Worm (Caenorhabditis elegans) whole organism, young adult: ENCODE measurements around the gene lpd-7.

ENCODE experiments used
- B0261.1 ChIP-seq: sonication (generic microtip); optimal IDR thresholded peaks from 2 replicates; lab custom pipeline; 2016; ENCODE audit warnings: mild to moderate bottlenecking, missing genetic modification characterization, moderate library complexity, missing compliant biosample characterization
- B0336.3 ChIP-seq: fragments of 200-800 bp; sonication (Bioruptor generic); IDR thresholded peaks from 2 replicates; pipeline ENCODE4 v1.3.6; 2022; ENCODE audit warnings: missing genetic modification characterization, missing compliant biosample characterization
- C06A6.2 ChIP-seq: fragments of 200-800 bp; sonication (Bioruptor generic); conservative IDR thresholded peaks from 2 replicates; pipeline ENCODE4 v1.3.6; 2022; ENCODE audit warnings: missing genetic modification characterization, missing compliant biosample characterization
- C17E4.6 ChIP-seq: fragments of 200-800 bp; sonication (Bioruptor generic); IDR thresholded peaks from 2 replicates; pipeline ENCODE4 v1.3.6; 2022; ENCODE audit warnings: missing genetic modification reagents, missing genetic modification characterization, missing compliant biosample characterization
- F23B12.7 ChIP-seq: sonication (generic microtip); optimal IDR thresholded peaks from 2 replicates; lab custom pipeline; 2017; ENCODE audit warnings: missing genetic modification characterization, mild to moderate bottlenecking, missing compliant biosample characterization, antibody characterized with exemption, moderate library complexity; ENCODE audit not compliant: insufficient read depth
- F37B4.10 ChIP-seq: fragments of 200-800 bp; sonication (Bioruptor generic); IDR thresholded peaks from 2 replicates; pipeline ENCODE4 v1.3.6; 2022; ENCODE audit warnings: missing genetic modification characterization, missing compliant biosample characterization
- F55B11.4 ChIP-seq: sonication (generic microtip); optimal IDR thresholded peaks from 2 replicates; lab custom pipeline; 2016; ENCODE audit warnings: missing compliant biosample characterization, missing genetic modification characterization, borderline replicate concordance; ENCODE audit not compliant: insufficient read depth
- K12H6.12 ChIP-seq: fragments of 200-800 bp; sonication (Bioruptor generic); optimal IDR thresholded peaks from 2 replicates; lab custom pipeline; 2018; ENCODE audit warnings: mild to moderate bottlenecking, missing genetic modification characterization, missing compliant biosample characterization
- T07F8.4 ChIP-seq: sonication (generic microtip); optimal IDR thresholded peaks from 2 replicates; lab custom pipeline; 2016; ENCODE audit warnings: mild to moderate bottlenecking, missing genetic modification characterization, moderate library complexity, missing compliant biosample characterization
- Y53G8AR.9 ChIP-seq: fragments of 200-800 bp; sonication (Bioruptor generic); conservative IDR thresholded peaks from 2 replicates; pipeline ENCODE4 v1.3.6; 2022; ENCODE audit warnings: missing genetic modification reagents, missing genetic modification characterization, missing compliant biosample characterization
- Y56A3A.18 ChIP-seq: fragments of 200-800 bp; sonication (Bioruptor generic); IDR thresholded peaks from 2 replicates; pipeline ENCODE4 v1.3.6; 2022; ENCODE audit warnings: missing genetic modification reagents, missing genetic modification characterization, missing compliant biosample characterization
- ZK185.1 ChIP-seq: sonication (generic microtip); optimal IDR thresholded peaks from 2 replicates; lab custom pipeline; 2016; ENCODE audit warnings: mild to moderate bottlenecking, missing genetic modification characterization, missing compliant biosample characterization; ENCODE audit not compliant: poor library complexity, severe bottlenecking
- aptf-2 ChIP-seq: fragments of 200-800 bp; sonication (Bioruptor generic); conservative IDR thresholded peaks from 2 replicates; pipeline ENCODE4 v1.3.6; 2022; ENCODE audit warnings: missing genetic modification reagents, missing genetic modification characterization, missing compliant biosample characterization
- attf-3 ChIP-seq: fragments of 200-800 bp; sonication (Bioruptor generic); conservative IDR thresholded peaks from 2 replicates; pipeline ENCODE4 v1.3.6; 2022; ENCODE audit warnings: missing genetic modification reagents, missing genetic modification characterization, missing compliant biosample characterization
- ceh-100 ChIP-seq: fragments of 200-800 bp; sonication (Bioruptor generic); IDR thresholded peaks from 2 replicates; pipeline ENCODE4 v1.3.6; 2022; ENCODE audit warnings: missing genetic modification reagents, missing genetic modification characterization, missing compliant biosample characterization
- ceh-79 ChIP-seq: sonication (generic microtip); optimal IDR thresholded peaks from 2 replicates; lab custom pipeline; 2017; ENCODE audit warnings: mild to moderate bottlenecking, missing genetic modification characterization, missing compliant biosample characterization
- ceh-91 ChIP-seq: fragments of 200-800 bp; sonication (Bioruptor generic); IDR thresholded peaks from 2 replicates; pipeline ENCODE4 v1.3.6; 2022; ENCODE audit warnings: missing genetic modification reagents, missing genetic modification characterization, missing compliant biosample characterization
- chd-7 ChIP-seq: sonication (generic microtip); optimal IDR thresholded peaks from 2 replicates; lab custom pipeline; 2016; ENCODE audit warnings: mild to moderate bottlenecking, missing genetic modification characterization, moderate library complexity, missing compliant biosample characterization
- die-1 ChIP-seq: sonication (generic microtip); optimal IDR thresholded peaks from 2 replicates; lab custom pipeline; 2016; ENCODE audit warnings: missing genotype, mild to moderate bottlenecking, missing genetic modification characterization, missing compliant biosample characterization
- dox-1 ChIP-seq: fragments of 200-800 bp; sonication (Bioruptor generic); IDR thresholded peaks from 2 replicates; pipeline ENCODE4 v1.3.6; 2022; ENCODE audit warnings: missing genetic modification reagents, missing genetic modification characterization, missing compliant biosample characterization
- ets-4 ChIP-seq: fragments of 200-800 bp; sonication (Bioruptor generic); optimal IDR thresholded peaks from 2 replicates; lab custom pipeline; 2018; ENCODE audit warnings: mild to moderate bottlenecking, missing genetic modification characterization, missing compliant biosample characterization
- gei-17 ChIP-seq: fragments of 200-800 bp; sonication (Bioruptor generic); optimal IDR thresholded peaks from 2 replicates; lab custom pipeline; 2018; ENCODE audit warnings: mild to moderate bottlenecking, missing genetic modification characterization, missing compliant biosample characterization
- hlh-12 ChIP-seq: sonication (generic microtip); optimal IDR thresholded peaks from 2 replicates; lab custom pipeline; 2016; ENCODE audit warnings: missing genetic modification characterization, missing compliant biosample characterization
- hmg-20 ChIP-seq: fragments of 200-800 bp; sonication (Bioruptor generic); IDR thresholded peaks from 2 replicates; pipeline ENCODE4 v1.3.6; 2022; ENCODE audit warnings: missing genetic modification reagents, missing genetic modification characterization, missing compliant biosample characterization
- hsf-1 ChIP-seq: fragments of 200-800 bp; sonication (Bioruptor generic); IDR thresholded peaks from 2 replicates; pipeline ENCODE4 v1.3.6; 2022; ENCODE audit warnings: missing genetic modification reagents, missing genetic modification characterization, missing compliant biosample characterization
- lag-1 ChIP-seq: fragments of 200-800 bp; sonication (Bioruptor generic); IDR thresholded peaks from 2 replicates; pipeline ENCODE4 v1.3.6; 2022; ENCODE audit warnings: missing genetic modification reagents, missing genetic modification characterization, missing compliant biosample characterization
- let-526 ChIP-seq: fragments of 200-800 bp; sonication (Bioruptor generic); IDR thresholded peaks from 2 replicates; pipeline ENCODE4 v1.3.6; 2022; ENCODE audit warnings: missing genetic modification reagents, missing genetic modification characterization, missing compliant biosample characterization
- lin-26 ChIP-seq: fragments of 200-800 bp; sonication (Bioruptor generic); IDR thresholded peaks from 2 replicates; pipeline ENCODE4 v1.3.6; 2022; ENCODE audit warnings: missing genetic modification reagents, missing genetic modification characterization, missing compliant biosample characterization
- lin-35 ChIP-seq, 3 experiments: fragments of 150-350 bp in 2 of 3; sonication (generic microtip) in 1 of 3; optimal IDR thresholded peaks; 2 replicates each; lab custom pipeline; 2014 to 2018; ENCODE audit warnings: missing biosample characterization in 3 of 3, missing genetic modification characterization in 3 of 3, missing genetic modification reagents in 3 of 3
- lin-40 ChIP-seq: sonication (generic microtip); optimal IDR thresholded peaks from 2 replicates; lab custom pipeline; 2016; ENCODE audit warnings: missing genetic modification characterization, mild to moderate bottlenecking, missing compliant biosample characterization, missing genotype, missing genetic modification reagents
- lsy-27 ChIP-seq: sonication (generic microtip); optimal IDR thresholded peaks from 2 replicates; lab custom pipeline; 2017; ENCODE audit warnings: missing genetic modification characterization, mild to moderate bottlenecking, missing compliant biosample characterization, antibody characterized with exemption, missing genotype, borderline replicate concordance; ENCODE audit not compliant: insufficient read depth
- madf-10 ChIP-seq: sonication (generic microtip); optimal IDR thresholded peaks from 2 replicates; lab custom pipeline; 2016; ENCODE audit warnings: mild to moderate bottlenecking, missing genetic modification characterization, missing compliant biosample characterization
- madf-8 ChIP-seq: fragments of 200-800 bp; sonication (Bioruptor generic); conservative IDR thresholded peaks from 2 replicates; pipeline ENCODE4 v1.3.6; 2022; ENCODE audit warnings: missing genetic modification reagents, missing genetic modification characterization, missing compliant biosample characterization
- mcd-1 ChIP-seq: fragments of 200-800 bp; sonication (Bioruptor generic); IDR thresholded peaks from 2 replicates; pipeline ENCODE4 v1.3.6; 2022; ENCODE audit warnings: missing genetic modification reagents, missing genetic modification characterization, missing compliant biosample characterization
- mxl-1 ChIP-seq: sonication (generic microtip); optimal IDR thresholded peaks from 2 replicates; lab custom pipeline; 2016; ENCODE audit warnings: missing genetic modification characterization, missing compliant biosample characterization
- nfya-2 ChIP-seq: fragments of 200-800 bp; sonication (Bioruptor generic); IDR thresholded peaks from 2 replicates; pipeline ENCODE4 v1.3.6; 2022; ENCODE audit warnings: missing genetic modification reagents, missing genetic modification characterization, missing compliant biosample characterization
- nhr-120 ChIP-seq: fragments of 200-800 bp; sonication (Bioruptor generic); IDR thresholded peaks from 2 replicates; pipeline ENCODE4 v1.3.6; 2022; ENCODE audit warnings: missing genetic modification characterization, missing compliant biosample characterization
- nhr-27 ChIP-seq: fragments of 200-800 bp; sonication (Bioruptor generic); optimal IDR thresholded peaks from 2 replicates; lab custom pipeline; 2018; ENCODE audit warnings: mild to moderate bottlenecking, missing genetic modification characterization, moderate library complexity, missing compliant biosample characterization
- nhr-80 ChIP-seq: sonication (generic microtip); optimal IDR thresholded peaks from 2 replicates; lab custom pipeline; 2016; ENCODE audit warnings: missing genetic modification characterization, missing compliant biosample characterization
- sdz-38 ChIP-seq: sonication (generic microtip); optimal IDR thresholded peaks from 2 replicates; lab custom pipeline; 2016; ENCODE audit warnings: missing genotype, missing genetic modification characterization, missing compliant biosample characterization
- sea-2 ChIP-seq: fragments of 200-800 bp; sonication (Bioruptor generic); IDR thresholded peaks from 2 replicates; pipeline ENCODE4 v1.3.6; 2022; ENCODE audit warnings: missing genetic modification characterization, missing compliant biosample characterization
- ztf-25 ChIP-seq: fragments of 200-800 bp; sonication (Bioruptor generic); IDR thresholded peaks from 2 replicates; pipeline ENCODE4 v1.3.6; 2022; ENCODE audit warnings: missing genetic modification reagents, missing genetic modification characterization, missing compliant biosample characterization
- ztf-3 ChIP-seq: fragments of 200-800 bp; sonication (Bioruptor generic); optimal IDR thresholded peaks from 2 replicates; lab custom pipeline; 2018; ENCODE audit warnings: mild to moderate bottlenecking, missing genetic modification characterization, missing compliant biosample characterization
- ztf-6 ChIP-seq: fragments of 200-800 bp; sonication (Bioruptor generic); IDR thresholded peaks from 2 replicates; pipeline ENCODE4 v1.3.6; 2022; ENCODE audit warnings: missing genetic modification reagents, missing genetic modification characterization, missing compliant biosample characterization

The lpd-7 gene

ce11 chrIII:7530108-7530507, 43.0 kb upstream of the lpd-7 start:
- TF ChIP-seq lin-35 (GFP tag; optimal IDR thresholded peaks at IDR 0.05; lab: Kevin White, UChicago), result no peak
- no peak for TF ChIP-seq die-1 (tag; lab: Kevin White, UChicago)
- no peak for TF ChIP-seq dox-1 (GFP tag; lab: Robert Waterston, UW)
- TF ChIP-seq chd-7, result no peak
- no peak for TF ChIP-seq T07F8.4
- TF ChIP-seq ztf-3 (GFP tag; lab: Kevin White, UChicago), result no peak
- TF ChIP-seq hmg-20 (GFP tag; lab: Robert Waterston, UW), result no peak
- TF ChIP-seq ZK185.1, result no peak
- TF ChIP-seq F23B12.7 (tag; lab: Kevin White, UChicago), result no peak
- no peak for TF ChIP-seq hlh-12 (tag; lab: Kevin White, UChicago)
- TF ChIP-seq Y56A3A.18 (GFP tag; lab: Robert Waterston, UW), result no peak
- no peak for TF ChIP-seq madf-8 (GFP tag; lab: Robert Waterston, UW)
- no peak for TF ChIP-seq ceh-100 (GFP tag; lab: Robert Waterston, UW)
- TF ChIP-seq ets-4 (GFP tag; lab: Kevin White, UChicago), result no peak
- TF ChIP-seq lin-26 (GFP tag; lab: Robert Waterston, UW), result no peak
- TF ChIP-seq ztf-25, result no peak
- TF ChIP-seq sdz-38 (tag; lab: Kevin White, UChicago), result no peak

ce11 chrIII:7530830-7531229, 42.3 kb upstream of the lpd-7 start:
- TF ChIP-seq C17E4.6 (GFP tag; lab: Robert Waterston, UW) (no peak), attf-3 (GFP tag; lab: Robert Waterston, UW) (no peak), ceh-79 (tag; lab: Kevin White, UChicago) (no peak), mxl-1 (no peak), F37B4.10 (no peak), ztf-6 (GFP tag; lab: Robert Waterston, UW) (no peak), ceh-91 (GFP tag; lab: Robert Waterston, UW) (no peak), lsy-27 (tag; lab: Kevin White, UChicago) (no peak), nfya-2 (GFP tag; lab: Robert Waterston, UW) (no peak), nhr-120 (GFP tag; lab: Robert Waterston, UW) (no peak), mcd-1 (GFP tag; lab: Robert Waterston, UW) (no peak), sea-2 (no peak), lin-40 (tag; lab: Kevin White, UChicago) (no peak)

- TF ChIP-seq T07F8.4 (no peak), gei-17 (GFP tag; lab: Kevin White, UChicago) (no peak), B0336.3 (GFP tag; lab: Robert Waterston, UW) (no peak), let-526 (GFP tag; lab: Robert Waterston, UW) (no peak), K12H6.12 (tag; lab: Kevin White, UChicago) (no peak), aptf-2 (GFP tag; lab: Robert Waterston, UW) (no peak), die-1 (tag; lab: Kevin White, UChicago) (no peak), C06A6.2 (GFP tag; lab: Robert Waterston, UW) (no peak), F55B11.4 (no peak), hsf-1 (GFP tag; lab: Robert Waterston, UW) (no peak), nhr-27 (tag; lab: Kevin White, UChicago) (no peak), lag-1 (no peak), Y53G8AR.9 (GFP tag; lab: Robert Waterston, UW) (no peak), madf-10 (no peak), nhr-80 (tag; lab: Kevin White, UChicago) (no peak), ztf-6 (GFP tag; lab: Robert Waterston, UW) (no peak), B0261.1 (no peak)
Measured at ce11 chrIII:7531385-7531784, 41.8 kb upstream of the lpd-7 start.
